Fruit fly (Drosophila melanogaster) whole organism, embryonic: ENCODE data around the gene Vha16-3.

Experiments used
- Asciz ChIP-seq: fragments of 200-800 bp; sonication (Bioruptor generic); optimal IDR thresholded peaks from 2 replicates; lab custom pipeline; 2017; ENCODE audit warnings: missing biosample characterization, mild to moderate bottlenecking, missing genetic modification characterization, missing genetic modification reagents
- CG10366 ChIP-seq: fragments of 200-800 bp; sonication (Bioruptor generic); IDR thresholded peaks from 2 replicates; pipeline ENCODE4 v1.3.6; 2022; ENCODE audit warnings: missing biosample characterization, missing genetic modification characterization
- CG11085 ChIP-seq: fragments of 200-800 bp; sonication (Bioruptor generic); IDR thresholded peaks from 2 replicates; pipeline ENCODE4 v1.3.6; 2022; ENCODE audit warnings: missing biosample characterization, missing genetic modification characterization
- CG11723 ChIP-seq: fragments of 200-800 bp; sonication (Bioruptor generic); optimal IDR thresholded peaks from 2 replicates; lab custom pipeline; 2017; ENCODE audit warnings: missing biosample characterization, mild to moderate bottlenecking, missing genetic modification characterization
- CG12769 ChIP-seq: fragments of 200-800 bp; sonication (Bioruptor generic); optimal IDR thresholded peaks from 2 replicates; lab custom pipeline; 2019; ENCODE audit warnings: missing biosample characterization, mild to moderate bottlenecking, missing genetic modification characterization, moderate library complexity
- CG17186 ChIP-seq: fragments of 200-800 bp; sonication (Bioruptor generic); optimal IDR thresholded peaks from 3 replicates; lab custom pipeline; 2017; ENCODE audit warnings: missing biosample characterization, missing genetic modification reagents, missing genetic modification characterization
- CG18619 ChIP-seq: fragments of 200-800 bp; sonication (Bioruptor generic); optimal IDR thresholded peaks from 3 replicates; lab custom pipeline; 2017; ENCODE audit warnings: missing biosample characterization, mild to moderate bottlenecking, missing genetic modification characterization
- CG30403 ChIP-seq: fragments of 200-800 bp; sonication (Bioruptor generic); optimal IDR thresholded peaks from 3 replicates; lab custom pipeline; 2016; ENCODE audit warnings: missing biosample characterization, missing genetic modification characterization
- CG31365 ChIP-seq: fragments of 200-800 bp; sonication (Bioruptor generic); optimal IDR thresholded peaks from 2 replicates; lab custom pipeline; 2018; ENCODE audit warnings: missing biosample characterization, mild to moderate bottlenecking, missing genetic modification characterization
- CG31441 ChIP-seq: fragments of 200-800 bp; sonication (Bioruptor generic); IDR thresholded peaks from 2 replicates; pipeline ENCODE4 v1.3.6; 2022; ENCODE audit warnings: missing biosample characterization, missing genetic modification characterization
- CG4360 ChIP-seq: fragments of 200-800 bp; sonication (Bioruptor generic); IDR thresholded peaks from 2 replicates; pipeline ENCODE4 v1.3.6; 2022; ENCODE audit warnings: missing biosample characterization, missing genetic modification characterization
- CG5180 ChIP-seq: fragments of 200-800 bp; sonication (Bioruptor generic); optimal IDR thresholded peaks from 3 replicates; lab custom pipeline; 2017; ENCODE audit warnings: missing biosample characterization, missing genetic modification characterization, mild to moderate bottlenecking, moderate library complexity, missing genetic modification reagents
- CG6683 ChIP-seq: fragments of 200-800 bp; sonication (Bioruptor generic); optimal IDR thresholded peaks from 2 replicates; lab custom pipeline; 2017; ENCODE audit warnings: missing biosample characterization, mild to moderate bottlenecking, missing genetic modification characterization, missing genetic modification reagents
- CG6854 ChIP-seq: fragments of 200-800 bp; sonication (Bioruptor generic); optimal IDR thresholded peaks from 3 replicates; lab custom pipeline; 2017; ENCODE audit warnings: missing biosample characterization, mild to moderate bottlenecking, missing genetic modification characterization
- CG7786 ChIP-seq: fragments of 200-800 bp; sonication (Bioruptor generic); optimal IDR thresholded peaks from 2 replicates; lab custom pipeline; 2016; ENCODE audit warnings: missing biosample characterization, missing genetic modification characterization
- CG7839 ChIP-seq: fragments of 200-800 bp; sonication (Bioruptor generic); optimal IDR thresholded peaks from 3 replicates; lab custom pipeline; 2018; ENCODE audit warnings: missing biosample characterization, mild to moderate bottlenecking, missing genetic modification characterization, moderate library complexity
- CG8359 ChIP-seq: fragments of 200-800 bp; sonication (Bioruptor generic); optimal IDR thresholded peaks from 2 replicates; lab custom pipeline; 2017; ENCODE audit warnings: missing biosample characterization, mild to moderate bottlenecking, missing genetic modification characterization, borderline replicate concordance
- CG8765 ChIP-seq: fragments of 200-800 bp; sonication (Bioruptor generic); IDR thresholded peaks from 2 replicates; pipeline ENCODE4 v1.3.6; 2022; ENCODE audit warnings: missing biosample characterization, missing genetic modification characterization
- CG9437 ChIP-seq: fragments of 200-800 bp; sonication (Bioruptor generic); optimal IDR thresholded peaks from 2 replicates; lab custom pipeline; 2018; ENCODE audit warnings: missing biosample characterization, mild to moderate bottlenecking, missing genetic modification characterization
- CHES-1-like ChIP-seq: fragments of 200-800 bp; sonication (Bioruptor generic); optimal IDR thresholded peaks from 2 replicates; lab custom pipeline; 2016; ENCODE audit warnings: missing biosample characterization, missing genetic modification characterization
- Dbx ChIP-seq: fragments of 200-800 bp; sonication (Bioruptor generic); IDR thresholded peaks from 3 replicates; pipeline ENCODE4 v1.3.6; 2022; ENCODE audit warnings: missing biosample characterization, missing genetic modification characterization
- Dfd ChIP-seq, 2 experiments: fragments of >200 bp; optimal IDR thresholded peaks; 2 replicates each; lab custom pipeline; 2017; ENCODE audit warnings: missing biosample characterization in 2 of 2, missing genetic modification characterization in 2 of 2
- Dll ChIP-seq: fragments of 200-800 bp; sonication (Bioruptor generic); IDR thresholded peaks from 4 replicates; pipeline ENCODE4 v1.3.6; 2022; ENCODE audit warnings: missing biosample characterization, missing genetic modification characterization; ENCODE audit not compliant: partially characterized antibody
- Gug ChIP-seq: fragments of 200-800 bp; sonication (Bioruptor generic); IDR thresholded peaks from 4 replicates; pipeline ENCODE4 v1.3.6; 2022; ENCODE audit warnings: missing biosample characterization, missing genetic modification characterization
- H2.0 ChIP-seq: fragments of 200-800 bp; sonication (Bioruptor generic); IDR thresholded peaks from 2 replicates; pipeline ENCODE4 v1.3.6; 2022; ENCODE audit warnings: missing biosample characterization, missing genetic modification characterization
- HHEX ChIP-seq: fragments of 200-800 bp; sonication (Bioruptor generic); optimal IDR thresholded peaks from 3 replicates; lab custom pipeline; 2017; ENCODE audit warnings: missing biosample characterization, mild to moderate bottlenecking, missing genetic modification characterization, missing genetic modification reagents
- Hmx ChIP-seq: fragments of 200-800 bp; sonication (Bioruptor generic); optimal IDR thresholded peaks from 2 replicates; lab custom pipeline; 2016; ENCODE audit warnings: missing biosample characterization, missing genetic modification characterization
- Mes4 ChIP-seq: fragments of 200-800 bp; sonication (Bioruptor generic); optimal IDR thresholded peaks from 2 replicates; lab custom pipeline; 2016; ENCODE audit warnings: missing biosample characterization, missing genetic modification characterization
- Mrtf ChIP-seq: fragments of 200-800 bp; sonication (Bioruptor generic); IDR thresholded peaks from 3 replicates; pipeline ENCODE4 v1.3.6; 2022; ENCODE audit warnings: missing biosample characterization, missing genetic modification characterization
- NfI ChIP-seq: fragments of 200-800 bp; sonication (Bioruptor generic); optimal IDR thresholded peaks from 3 replicates; lab custom pipeline; 2018; ENCODE audit warnings: missing biosample characterization, mild to moderate bottlenecking, missing genetic modification characterization, moderate library complexity
- Poxn ChIP-seq: fragments of 200-800 bp; sonication (Bioruptor generic); IDR thresholded peaks from 2 replicates; pipeline ENCODE4 v1.3.6; 2022; ENCODE audit warnings: missing biosample characterization, missing genetic modification characterization
- abd-A ChIP-seq: fragments of 200-800 bp; sonication (Bioruptor generic); optimal IDR thresholded peaks from 3 replicates; lab custom pipeline; 2019; ENCODE audit warnings: missing biosample characterization, mild to moderate bottlenecking, missing genetic modification characterization, moderate library complexity
- amos ChIP-seq: fragments of 200-800 bp; sonication (Bioruptor generic); IDR thresholded peaks from 2 replicates; pipeline ENCODE4 v1.3.6; 2022; ENCODE audit warnings: missing biosample characterization, missing genetic modification characterization; ENCODE audit not compliant: partially characterized antibody
- ap ChIP-seq: fragments of 200-800 bp; sonication (Bioruptor generic); IDR thresholded peaks from 2 replicates; pipeline ENCODE4 v1.3.6; 2022; ENCODE audit warnings: missing biosample characterization, missing genetic modification characterization
- ara ChIP-seq: fragments of 200-800 bp; sonication (Bioruptor generic); IDR thresholded peaks from 2 replicates; pipeline ENCODE4 v1.3.6; 2022; ENCODE audit warnings: missing biosample characterization, missing genetic modification characterization
- az2 ChIP-seq: fragments of 200-800 bp; sonication (Bioruptor generic); optimal IDR thresholded peaks from 3 replicates; lab custom pipeline; 2016; ENCODE audit warnings: missing biosample characterization, missing genetic modification characterization
- crp ChIP-seq, 2 experiments: fragments of 200-800 bp; sonication (Bioruptor generic); optimal IDR thresholded peaks; 2 replicates in 1 of 2; 3 replicates in 1 of 2; lab custom pipeline; 2017; ENCODE audit warnings: missing biosample characterization in 2 of 2, missing genetic modification characterization in 2 of 2, mild to moderate bottlenecking in 1 of 2, moderate library complexity in 1 of 2
- dati ChIP-seq: fragments of 200-800 bp; sonication (Bioruptor generic); IDR thresholded peaks from 2 replicates; pipeline ENCODE4 v1.3.6; 2022; ENCODE audit warnings: missing biosample characterization, missing genetic modification characterization
- hbn ChIP-seq: fragments of 200-800 bp; sonication (Bioruptor generic); IDR thresholded peaks from 2 replicates; pipeline ENCODE4 v1.3.6; 2022; ENCODE audit warnings: missing biosample characterization, missing genetic modification characterization; ENCODE audit not compliant: partially characterized antibody
- jing ChIP-seq: fragments of 200-800 bp; sonication (Bioruptor generic); optimal IDR thresholded peaks from 2 replicates; lab custom pipeline; 2018; ENCODE audit warnings: missing biosample characterization, mild to moderate bottlenecking, missing genetic modification characterization
- klu ChIP-seq: fragments of 200-800 bp; sonication (Bioruptor generic); IDR thresholded peaks from 2 replicates; pipeline ENCODE4 v1.3.6; 2022; ENCODE audit warnings: missing biosample characterization, missing genetic modification characterization
- mam ChIP-seq: fragments of 200-800 bp; sonication (Bioruptor generic); optimal IDR thresholded peaks from 3 replicates; lab custom pipeline; 2016; ENCODE audit warnings: missing biosample characterization, missing genetic modification characterization
- odd ChIP-seq: fragments of 200-800 bp; sonication (Bioruptor generic); optimal IDR thresholded peaks from 2 replicates; lab custom pipeline; 2017; ENCODE audit warnings: missing biosample characterization, mild to moderate bottlenecking, missing genetic modification characterization
- otp ChIP-seq: fragments of 200-800 bp; sonication (Bioruptor generic); IDR thresholded peaks from 3 replicates; pipeline ENCODE4, ENCODE4 v1.3.6; 2022; ENCODE audit warnings: missing biosample characterization, missing genetic modification characterization
- ro ChIP-seq: fragments of 200-800 bp; sonication (Bioruptor generic); IDR thresholded peaks from 2 replicates; pipeline ENCODE4 v1.3.6; 2022; ENCODE audit warnings: missing biosample characterization, missing genetic modification characterization
- row ChIP-seq: fragments of 200-800 bp; sonication (Bioruptor generic); IDR thresholded peaks from 3 replicates; pipeline ENCODE4 v1.3.6; 2022; ENCODE audit warnings: missing biosample characterization, missing genetic modification characterization
- slou ChIP-seq: fragments of 200-800 bp; sonication (Bioruptor generic); optimal IDR thresholded peaks from 3 replicates; lab custom pipeline; 2016; ENCODE audit warnings: missing biosample characterization, missing genetic modification characterization
- tio ChIP-seq: fragments of 200-800 bp; sonication (Bioruptor generic); optimal IDR thresholded peaks from 2 replicates; lab custom pipeline; 2017; ENCODE audit warnings: missing biosample characterization, missing genetic modification characterization, inconsistent platforms
- trem ChIP-seq: fragments of 200-800 bp; optimal IDR thresholded peaks from 3 replicates; lab custom pipeline; 2019; ENCODE audit warnings: missing biosample characterization, mild to moderate bottlenecking, missing genetic modification characterization, moderate library complexity
- tup ChIP-seq: fragments of 200-800 bp; sonication (Bioruptor generic); optimal IDR thresholded peaks from 2 replicates; lab custom pipeline; 2016; ENCODE audit warnings: missing biosample characterization, mild to moderate bottlenecking, missing genetic modification characterization, moderate library complexity
- wor ChIP-seq: fragments of 200-800 bp; sonication (Bioruptor generic); IDR thresholded peaks from 2 replicates; pipeline ENCODE4 v1.3.6; 2022; ENCODE audit warnings: missing biosample characterization, missing genetic modification characterization
- zfh2 ChIP-seq: fragments of 200-800 bp; sonication (Bioruptor generic); optimal IDR thresholded peaks from 2 replicates; lab custom pipeline; 2016; ENCODE audit warnings: missing biosample characterization, missing genetic modification characterization

The Vha16-3 gene

DNA sequence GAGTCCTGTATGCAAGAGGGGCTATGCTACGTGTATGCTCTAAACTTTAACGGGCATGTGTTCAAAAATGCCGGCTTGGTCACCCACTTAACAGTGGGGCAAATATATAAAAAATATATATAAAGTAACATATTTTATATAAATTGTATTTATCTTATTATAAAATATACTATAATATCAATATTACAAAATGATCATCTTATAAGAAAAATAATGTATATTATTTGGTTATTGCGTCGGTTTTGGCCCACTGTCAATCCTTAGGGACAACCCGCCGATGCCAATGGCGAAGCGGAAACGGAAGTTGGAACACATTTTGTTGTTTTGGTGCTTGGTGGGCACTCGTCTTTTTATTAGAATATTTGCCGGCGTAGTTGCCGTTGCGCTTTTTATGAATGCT lies 22.6 kb upstream of the Vha16-3 start (continued):
- TF ChIP-seq CG30403 (GFP tag; lab: Kevin White, UChicago) (peak; percentile 13), zfh2 (no peak), az2 (GFP tag; lab: Kevin White, UChicago) (no peak), CG4360 (GFP tag; lab: Robert Waterston, UW) (no peak), odd (GFP tag; lab: Kevin White, UChicago) (no peak), CG10366 (no peak), trem (tag; lab: Kevin White, UChicago) (peak; percentile 43), CG11085 (GFP tag; lab: Robert Waterston, UW) (no peak), H2.0 (no peak), CG12769 (tag; lab: Kevin White, UChicago) (no peak), ap (GFP tag; lab: Robert Waterston, UW) (no peak), Gug (no peak), Dll (GFP tag; lab: Robert Waterston, UW) (no peak), Dfd (GFP tag; optimal IDR thresholded peaks at IDR 0.05; lab: Kevin White, UChicago) (no peak), dati (GFP tag; lab: Robert Waterston, UW) (no peak), Asciz (peak; percentile 10), CG18619 (GFP tag; lab: Kevin White, UChicago) (peak; percentile 0), slou (GFP tag; lab: Kevin White, UChicago) (no peak), HHEX (GFP tag; lab: Kevin White, UChicago) (no peak), Mes4 (no peak), Dbx (GFP tag; lab: Robert Waterston, UW) (0 out of 3 replicates have a peak, but pooled peaks have one; percentile 25), CG31441 (GFP tag; lab: Robert Waterston, UW) (peak; percentile 62), wor (GFP tag; lab: Robert Waterston, UW) (no peak), otp (no peak), NfI (no peak), crp (GFP tag; optimal IDR thresholded peaks at IDR 0.05; lab: Kevin White, UChicago) (no peak), CG7786 (GFP tag; lab: Kevin White, UChicago) (no peak), CG31365 (tag; lab: Kevin White, UChicago) (no peak), CG9437 (GFP tag; lab: Kevin White, UChicago) (peak; percentile 24), amos (no peak), Mrtf (GFP tag; lab: Robert Waterston, UW) (no peak), tio (peak; percentile 7), CHES-1-like (no peak), CG11723 (GFP tag; lab: Kevin White, UChicago) (no peak), ara (no peak; the same call in 1 of the 2 replicates), CG17186 (GFP tag; lab: Kevin White, UChicago) (no peak), jing (GFP tag; lab: Kevin White, UChicago) (no peak), abd-A (no peak), Poxn (GFP tag; lab: Robert Waterston, UW) (no peak), CG5180 (peak; percentile 7), ro (GFP tag; lab: Robert Waterston, UW) (no peak), CG6683 (GFP tag; lab: Kevin White, UChicago) (peak; percentile 16), tup (no peak), hbn (GFP tag; lab: Robert Waterston, UW) (no peak), row (GFP tag; lab: Robert Waterston, UW) (peak; percentile 49), CG6854 (GFP tag; lab: Kevin White, UChicago) (no peak), klu (GFP tag; lab: Robert Waterston, UW) (no peak), CG8359 (no peak), CG7839 (tag; lab: Kevin White, UChicago) (peak; percentile 52), CG8765 (GFP tag; lab: Robert Waterston, UW) (no peak), mam (GFP tag; lab: Kevin White, UChicago) (no peak), Hmx (GFP tag; lab: Kevin White, UChicago) (no peak)
